Fruit fly (Drosophila melanogaster): ENCODE results near the gene cl.

The cl gene

DNA sequence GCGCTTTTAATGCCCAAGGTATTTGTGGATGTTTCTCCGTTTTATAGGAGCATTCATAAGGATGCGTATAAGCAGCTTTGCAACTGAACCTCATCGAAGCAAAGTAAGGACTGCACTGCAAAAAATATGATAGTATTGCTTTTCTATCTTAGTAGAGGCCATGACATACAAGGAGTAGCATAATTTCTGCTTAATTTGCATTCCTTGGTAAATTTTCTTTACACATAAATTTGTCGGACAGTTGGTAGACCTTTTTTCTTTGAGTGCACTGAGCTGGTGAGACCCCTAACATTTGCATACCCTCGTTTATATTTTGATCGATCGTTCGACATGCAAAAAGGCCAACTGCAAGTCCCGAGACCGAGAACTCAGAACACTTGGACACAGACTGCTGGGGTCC lies 27.0 kb upstream of the cl start:
- TF ChIP-seq CG17806 (tag; optimal IDR thresholded peaks at IDR 0.05): peak; percentile 67
- TF ChIP-seq rn (GFP tag; IDR thresholded peaks at IDR 0.05): no peak
- no peak for TF ChIP-seq Ets98B (GFP tag; IDR thresholded peaks at IDR 0.05)
- peak; percentile 29 for TF ChIP-seq CG14655 (GFP tag; optimal IDR thresholded peaks at IDR 0.05)
- TF ChIP-seq Pif1B (GFP tag; optimal IDR thresholded peaks at IDR 0.05): peak; percentile 45
- 0 out of 3 replicates have a peak, but pooled peaks have one; percentile 12 for TF ChIP-seq fd96Ca (GFP tag; IDR thresholded peaks at IDR 0.05)
- TF ChIP-seq CG12605 (GFP tag; IDR thresholded peaks at IDR 0.05): no peak
- TF ChIP-seq CG15710 (tag; optimal IDR thresholded peaks at IDR 0.05): peak; percentile 67
- TF ChIP-seq CG13204 (GFP tag; optimal IDR thresholded peaks at IDR 0.05): no peak
- TF ChIP-seq gl (tag; optimal IDR thresholded peaks at IDR 0.05): no peak
- peak; percentile 63 for TF ChIP-seq Pif1A (GFP tag; optimal IDR thresholded peaks at IDR 0.05)
- TF ChIP-seq CG9948 (tag; optimal IDR thresholded peaks at IDR 0.05): peak; percentile 62
- TF ChIP-seq CG8159 (tag; optimal IDR thresholded peaks at IDR 0.05): peak; percentile 66
- TF ChIP-seq Snoo (tag; optimal IDR thresholded peaks at IDR 0.05): peak; percentile 73
- TF ChIP-seq EcR (GFP tag; optimal IDR thresholded peaks at IDR 0.05): no peak
- peak; percentile 49; the same call in 1 of the 3 replicates for TF ChIP-seq CG4496 (GFP tag; IDR thresholded peaks at IDR 0.05)
- peak; percentile 58 for TF ChIP-seq CG34367 (tag; optimal IDR thresholded peaks at IDR 0.05)
- TF ChIP-seq CG10348 (GFP tag; IDR thresholded peaks at IDR 0.05): no peak
- TF ChIP-seq CG32121 (GFP tag; IDR thresholded peaks at IDR 0.05): no peak
- no peak for TF ChIP-seq CG8301 (tag; optimal IDR thresholded peaks at IDR 0.05)
- TF ChIP-seq D1 (tag; optimal IDR thresholded peaks at IDR 0.05): no peak

DNA sequence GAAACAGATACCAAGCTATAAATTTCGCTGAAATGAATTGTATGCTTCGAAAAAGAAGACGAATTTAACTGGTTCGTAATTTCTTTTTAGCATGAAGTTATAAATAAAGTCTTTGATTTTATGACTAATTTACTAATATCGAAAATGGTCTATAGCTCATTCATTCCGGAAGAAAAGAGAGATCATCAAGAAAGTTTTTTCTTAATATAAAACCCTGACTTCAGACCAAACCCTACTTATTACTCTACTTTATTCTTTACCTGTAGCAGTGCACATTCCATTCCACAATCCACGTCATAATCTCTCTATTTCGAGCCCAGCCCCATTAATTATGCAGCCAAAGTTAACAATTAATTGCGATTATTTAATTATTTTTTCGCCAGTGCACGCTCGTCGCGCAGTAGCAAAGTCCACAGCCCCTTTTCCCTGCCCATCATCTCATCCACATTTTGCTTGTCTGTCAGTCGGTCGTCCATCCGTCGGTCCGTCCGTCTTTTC lies 26.0 kb upstream of the cl start:
- TF ChIP-seq gl (tag; optimal IDR thresholded peaks at IDR 0.05): peak; percentile 39
- TF ChIP-seq CG8159 (tag; optimal IDR thresholded peaks at IDR 0.05): peak; percentile 58
- no peak for TF ChIP-seq EcR (GFP tag; optimal IDR thresholded peaks at IDR 0.05)
- TF ChIP-seq CG13204 (GFP tag; optimal IDR thresholded peaks at IDR 0.05): peak; percentile 14
- no peak for TF ChIP-seq CG10348 (GFP tag; IDR thresholded peaks at IDR 0.05)
- peak; percentile 44 for TF ChIP-seq CG17806 (tag; optimal IDR thresholded peaks at IDR 0.05)
- TF ChIP-seq CG8301 (tag; optimal IDR thresholded peaks at IDR 0.05): peak; percentile 43
- TF ChIP-seq CG34367 (tag; optimal IDR thresholded peaks at IDR 0.05): peak; percentile 9
- no peak for TF ChIP-seq Ets98B (GFP tag; IDR thresholded peaks at IDR 0.05)
- TF ChIP-seq rn (GFP tag; IDR thresholded peaks at IDR 0.05): no peak
- no peak for TF ChIP-seq fd96Ca (GFP tag; IDR thresholded peaks at IDR 0.05)
- TF ChIP-seq CG32121 (GFP tag; IDR thresholded peaks at IDR 0.05): no peak
- peak; percentile 40 for TF ChIP-seq CG15710 (tag; optimal IDR thresholded peaks at IDR 0.05)
- peak; percentile 59 for TF ChIP-seq CG9948 (tag; optimal IDR thresholded peaks at IDR 0.05)
- no peak for TF ChIP-seq CG12605 (GFP tag; IDR thresholded peaks at IDR 0.05)
- no peak for TF ChIP-seq Pif1B (GFP tag; optimal IDR thresholded peaks at IDR 0.05)
- peak; percentile 19 for TF ChIP-seq Pif1A (GFP tag; optimal IDR thresholded peaks at IDR 0.05)
- no peak for TF ChIP-seq CG4496 (GFP tag; IDR thresholded peaks at IDR 0.05)
- TF ChIP-seq D1 (tag; optimal IDR thresholded peaks at IDR 0.05): no peak
- TF ChIP-seq Snoo (tag; optimal IDR thresholded peaks at IDR 0.05): peak; percentile 13
- peak; percentile 70 for TF ChIP-seq CG14655 (GFP tag; optimal IDR thresholded peaks at IDR 0.05)

- TF ChIP-seq gl (tag; optimal IDR thresholded peaks at IDR 0.05): no peak
- no peak for TF ChIP-seq CG13204 (GFP tag; optimal IDR thresholded peaks at IDR 0.05)
- no peak for TF ChIP-seq CG32121 (GFP tag; IDR thresholded peaks at IDR 0.05)
- peak; percentile 23; the same call in 1 of the 2 replicates for TF ChIP-seq Ets98B (GFP tag; IDR thresholded peaks at IDR 0.05)
- peak; percentile 73 for TF ChIP-seq CG14655 (GFP tag; optimal IDR thresholded peaks at IDR 0.05)
- TF ChIP-seq Pif1B (GFP tag; optimal IDR thresholded peaks at IDR 0.05): peak; percentile 9
- TF ChIP-seq CG12605 (GFP tag; IDR thresholded peaks at IDR 0.05): no peak
- no peak for TF ChIP-seq Snoo (tag; optimal IDR thresholded peaks at IDR 0.05)
- no peak for TF ChIP-seq EcR (GFP tag; optimal IDR thresholded peaks at IDR 0.05)
- peak; percentile 32 for TF ChIP-seq CG17806 (tag; optimal IDR thresholded peaks at IDR 0.05)
- no peak for TF ChIP-seq Pif1A (GFP tag; optimal IDR thresholded peaks at IDR 0.05)
- TF ChIP-seq CG34367 (tag; optimal IDR thresholded peaks at IDR 0.05): no peak
- TF ChIP-seq CG9948 (tag; optimal IDR thresholded peaks at IDR 0.05): peak; percentile 39
- TF ChIP-seq CG8301 (tag; optimal IDR thresholded peaks at IDR 0.05): peak; percentile 60
- TF ChIP-seq CG15710 (tag; optimal IDR thresholded peaks at IDR 0.05): no peak
- TF ChIP-seq CG10348 (GFP tag; IDR thresholded peaks at IDR 0.05): no peak
- no peak; the same call in 2 of the 3 replicates for TF ChIP-seq CG4496 (GFP tag; IDR thresholded peaks at IDR 0.05)
- TF ChIP-seq D1 (tag; optimal IDR thresholded peaks at IDR 0.05): no peak
- TF ChIP-seq rn (GFP tag; IDR thresholded peaks at IDR 0.05): no peak
- peak; percentile 46 for TF ChIP-seq CG8159 (tag; optimal IDR thresholded peaks at IDR 0.05)
- no peak for TF ChIP-seq fd96Ca (GFP tag; IDR thresholded peaks at IDR 0.05)
These were observed 25.1 kb upstream of the cl start for dm6 chr2L:5494808-5495356.

- TF ChIP-seq CG13204 (GFP tag; optimal IDR thresholded peaks at IDR 0.05) (no peak), Pif1B (GFP tag; optimal IDR thresholded peaks at IDR 0.05) (no peak), CG8301 (tag; optimal IDR thresholded peaks at IDR 0.05) (peak; percentile 0)
These were observed 23.4 kb upstream of the cl start for dm6 chr2L:5496468-5497093.

dm6 chr2L:5499458-5499857 lies 20.5 kb upstream of the cl start:
- no peak for TF ChIP-seq CG4496 (GFP tag; IDR thresholded peaks at IDR 0.05)
- no peak for TF ChIP-seq Ets98B (GFP tag; IDR thresholded peaks at IDR 0.05)
- TF ChIP-seq CG8301 (tag; optimal IDR thresholded peaks at IDR 0.05): peak; percentile 7
- no peak for TF ChIP-seq EcR (GFP tag; optimal IDR thresholded peaks at IDR 0.05)
- peak; percentile 4 for TF ChIP-seq CG8159 (tag; optimal IDR thresholded peaks at IDR 0.05)
- TF ChIP-seq Pif1A (GFP tag; optimal IDR thresholded peaks at IDR 0.05): no peak
